Fruit fly (Drosophila melanogaster): ENCODE measurements around the gene CG15219.

The CG15219 gene

dm6 chr2L:22121651-22122165 lies 16.4 kb upstream of the CG15219 start (continued):
- TF ChIP-seq CG11723 (GFP tag; optimal IDR thresholded peaks at IDR 0.05) = peak; percentile 81
- TF ChIP-seq Taf1 (GFP tag; IDR thresholded peaks at IDR 0.05) = no peak
- no peak for TF ChIP-seq CG9876 (GFP tag; optimal IDR thresholded peaks at IDR 0.05)
- TF ChIP-seq jing (GFP tag; optimal IDR thresholded peaks at IDR 0.05) = no peak
- TF ChIP-seq Eip74EF (GFP tag; optimal IDR thresholded peaks at IDR 0.05) = peak in 1 of 2 experiments; percentile 34
- TF ChIP-seq CG6654 (GFP tag; optimal IDR thresholded peaks at IDR 0.05) = no peak
- TF ChIP-seq Doc2 (GFP tag; IDR thresholded peaks at IDR 0.05) = no peak
- TF ChIP-seq sob (GFP tag; IDR thresholded peaks at IDR 0.05) = no peak
- no peak for TF ChIP-seq CG31365 (tag; optimal IDR thresholded peaks at IDR 0.05)
- TF ChIP-seq tll (GFP tag; optimal IDR thresholded peaks at IDR 0.05) = no peak
- TF ChIP-seq CG2202 (tag; optimal IDR thresholded peaks at IDR 0.05) = no peak
- TF ChIP-seq crc (GFP tag; optimal IDR thresholded peaks at IDR 0.05) = no peak
- no peak for TF ChIP-seq Ssrp (tag; optimal IDR thresholded peaks at IDR 0.05)
- peak; percentile 64 for TF ChIP-seq CG9797 (GFP tag; optimal IDR thresholded peaks at IDR 0.05)
- peak; percentile 54 for TF ChIP-seq Lhr (GFP tag; optimal IDR thresholded peaks at IDR 0.05)
- TF ChIP-seq Ets97D (GFP tag; optimal IDR thresholded peaks at IDR 0.05) = peak; percentile 45
- TF ChIP-seq Drgx (GFP tag; IDR thresholded peaks at IDR 0.05) = no peak
- no peak for TF ChIP-seq nerfin-1 (tag; optimal IDR thresholded peaks at IDR 0.05)
- no peak for TF ChIP-seq CG12942 (GFP tag; optimal IDR thresholded peaks at IDR 0.05)
- no peak for TF ChIP-seq CG15601 (tag; optimal IDR thresholded peaks at IDR 0.05)
- no peak for TF ChIP-seq crp (GFP tag; optimal IDR thresholded peaks at IDR 0.05)
- TF ChIP-seq CG9932 (GFP tag; IDR thresholded peaks at IDR 0.05) = no peak
- no peak for TF ChIP-seq Blimp-1 (GFP tag; optimal IDR thresholded peaks at IDR 0.05)
- TF ChIP-seq MBD-R2 (GFP tag; IDR thresholded peaks at IDR 0.05) = peak; percentile 62
- no peak for TF ChIP-seq so (GFP tag; IDR thresholded peaks at IDR 0.05)
- peak; percentile 10 for TF ChIP-seq CG2712 (tag; optimal IDR thresholded peaks at IDR 0.05)
- TF ChIP-seq MESR4 (GFP tag; optimal IDR thresholded peaks at IDR 0.05) = peak; percentile 93
- no peak for TF ChIP-seq CG11504 (tag; optimal IDR thresholded peaks at IDR 0.05)
- TF ChIP-seq dan (GFP tag; IDR thresholded peaks at IDR 0.05) = no peak
- no peak for TF ChIP-seq bowl (GFP tag; IDR thresholded peaks at IDR 0.05)
- TF ChIP-seq pfk (GFP tag; optimal IDR thresholded peaks at IDR 0.05) = peak; percentile 8
- no peak for TF ChIP-seq CG12155 (GFP tag; optimal IDR thresholded peaks at IDR 0.05)
- TF ChIP-seq CG2889 (GFP tag; IDR thresholded peaks at IDR 0.05) = no peak
- TF ChIP-seq Xrp1 (GFP tag; IDR thresholded peaks at IDR 0.05) = 0 out of 2 replicates have a peak, but pooled peaks have one; percentile 25
- TF ChIP-seq Adf1 (GFP tag; IDR thresholded peaks at IDR 0.05) = no peak
- TF ChIP-seq Spps (tag; optimal IDR thresholded peaks at IDR 0.05) = no peak
- no peak for TF ChIP-seq Asciz (GFP tag; optimal IDR thresholded peaks at IDR 0.05)
- TF ChIP-seq CG9727 (GFP tag; optimal IDR thresholded peaks at IDR 0.05) = no peak
- TF ChIP-seq Tbp (GFP tag; optimal IDR thresholded peaks at IDR 0.05) = no peak
- no peak for TF ChIP-seq jigr1 (GFP tag; IDR thresholded peaks at IDR 0.05)
- TF ChIP-seq ATbp (GFP tag; optimal IDR thresholded peaks at IDR 0.05) = no peak
- TF ChIP-seq CG12391 (tag; optimal IDR thresholded peaks at IDR 0.05) = peak; percentile 25
- no peak for TF ChIP-seq Camta (GFP tag; optimal IDR thresholded peaks at IDR 0.05)
- TF ChIP-seq mld (GFP tag; IDR thresholded peaks at IDR 0.05; ENCODE audit: partially characterized antibody) = no peak
- TF ChIP-seq CG8359 (GFP tag; optimal IDR thresholded peaks at IDR 0.05; ENCODE audit: borderline replicate concordance) = no peak
- no peak for TF ChIP-seq klu (GFP tag; IDR thresholded peaks at IDR 0.05)
- TF ChIP-seq Hand (GFP tag; optimal IDR thresholded peaks at IDR 0.05) = no peak
- no peak for TF ChIP-seq CG1792 (GFP tag; optimal IDR thresholded peaks at IDR 0.05)
- no peak for TF ChIP-seq CG31224 (GFP tag; IDR thresholded peaks at IDR 0.05)
- peak; percentile 4 for TF ChIP-seq Xbp1 (GFP tag; optimal IDR thresholded peaks at IDR 0.05)
